Worm (Caenorhabditis elegans) whole organism, mixed stage, embryonic: ENCODE results near the gene mks-1.

Source experiments
- blmp-1 ChIP-seq: fragments of 150-350 bp; optimal IDR thresholded peaks from 2 replicates; lab custom pipeline; 2014; ENCODE audit warnings: missing biosample characterization, missing genetic modification characterization
- lin-13 ChIP-seq: fragments of 150-350 bp; optimal IDR thresholded peaks from 2 replicates; lab custom pipeline; 2014; ENCODE audit warnings: missing biosample characterization, missing genetic modification characterization
- lin-32 ChIP-seq: fragments of 200-800 bp; sonication (Bioruptor generic); optimal IDR thresholded peaks from 2 replicates; lab custom pipeline; 2018; ENCODE audit warnings: mild to moderate bottlenecking, missing genetic modification characterization, missing compliant biosample characterization
- lsy-2 ChIP-seq: fragments of 150-350 bp; optimal IDR thresholded peaks from 2 replicates; lab custom pipeline; 2014; ENCODE audit warnings: missing biosample characterization, missing genetic modification characterization
- mep-1 ChIP-seq: fragments of 150-350 bp; optimal IDR thresholded peaks from 2 replicates; lab custom pipeline; 2017; ENCODE audit warnings: missing biosample characterization, missing genetic modification reagents, missing genetic modification characterization, inconsistent platforms
- nhr-237 ChIP-seq: fragments of 150-350 bp; optimal IDR thresholded peaks from 2 replicates; lab custom pipeline; 2014; ENCODE audit warnings: missing biosample characterization, missing genetic modification characterization
- nhr-28 ChIP-seq: fragments of 150-350 bp; optimal IDR thresholded peaks from 2 replicates; lab custom pipeline; 2014; ENCODE audit warnings: missing biosample characterization, missing genetic modification characterization
- pha-4 ChIP-seq: fragments of 150-350 bp; optimal IDR thresholded peaks from 2 replicates; lab custom pipeline; 2018; ENCODE audit warnings: missing biosample characterization, missing genetic modification reagents, missing genetic modification characterization
- tbx-8 ChIP-seq: fragments of 200-800 bp; sonication (Bioruptor generic); optimal IDR thresholded peaks from 2 replicates; lab custom pipeline; 2018; ENCODE audit warnings: mild to moderate bottlenecking, missing genetic modification characterization, moderate library complexity, missing compliant biosample characterization
- unc-39 ChIP-seq: fragments of 150-350 bp; optimal IDR thresholded peaks from 2 replicates; lab custom pipeline; 2014; ENCODE audit warnings: missing biosample characterization, missing genetic modification characterization
- unc-62 ChIP-seq: fragments of 150-350 bp; optimal IDR thresholded peaks from 2 replicates; lab custom pipeline; 2014; ENCODE audit warnings: missing biosample characterization, missing genetic modification reagents, missing genetic modification characterization

DNA sequence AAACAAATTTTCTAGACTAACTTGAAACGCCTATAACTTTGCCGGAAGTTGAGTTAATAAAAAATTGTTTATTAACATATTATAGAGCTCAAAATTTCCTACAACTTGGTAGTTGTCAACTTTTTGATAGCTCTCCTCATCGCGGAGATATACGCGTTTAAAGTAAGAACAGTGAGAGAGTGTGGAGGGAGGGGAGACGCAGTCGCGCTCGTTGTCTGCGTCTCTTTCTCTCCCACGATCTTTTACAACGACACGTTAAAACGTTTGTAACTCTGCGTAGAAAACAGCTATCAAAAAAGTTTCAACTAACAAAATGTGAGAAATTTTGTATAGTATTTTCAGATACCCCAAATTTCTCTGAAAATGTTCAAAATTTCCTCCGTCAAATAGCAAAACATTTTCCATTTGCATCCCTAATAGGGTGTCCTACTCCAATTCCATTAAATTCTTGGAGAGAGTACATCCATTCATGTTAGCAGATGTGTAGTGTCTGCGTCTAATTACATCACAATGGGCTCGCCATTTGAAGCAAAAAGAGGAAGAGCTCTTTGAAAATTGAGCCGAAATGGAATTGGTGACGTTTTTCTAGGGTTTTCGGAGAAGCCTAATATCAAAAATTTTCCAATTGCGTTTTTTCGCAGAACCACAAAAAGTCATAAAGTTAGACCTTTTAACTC, 49.6 kb upstream of the mks-1 start:
- no peak for TF ChIP-seq mep-1 (tag; lab: Kevin White, UChicago)
- no peak for TF ChIP-seq unc-62 (GFP tag; lab: Kevin White, UChicago)
- TF ChIP-seq tbx-8, result no peak
- no peak for TF ChIP-seq lin-13 (tag; lab: Kevin White, UChicago)
- TF ChIP-seq pha-4 (tag; lab: Kevin White, UChicago), result no peak
- TF ChIP-seq nhr-28 (tag; lab: Kevin White, UChicago), result no peak
- no peak for TF ChIP-seq nhr-237 (tag; lab: Kevin White, UChicago)
- TF ChIP-seq lsy-2 (tag; lab: Kevin White, UChicago), result no peak
- TF ChIP-seq unc-39 (tag; lab: Kevin White, UChicago), result no peak
- no peak for TF ChIP-seq blmp-1 (tag; lab: Kevin White, UChicago)
- no peak for TF ChIP-seq lin-32
